Worm (Caenorhabditis elegans) whole organism, mixed stage, embryonic: ENCODE results near the gene F02C9.2.

Experiments
- M03D4.4 ChIP-seq: sonication (generic microtip); optimal IDR thresholded peaks from 2 replicates; lab custom pipeline; 2017; ENCODE audit warnings: mild to moderate bottlenecking, missing genetic modification characterization, missing compliant biosample characterization
- bed-3 ChIP-seq: fragments of 200-800 bp; sonication (Bioruptor generic); optimal IDR thresholded peaks from 3 replicates; lab custom pipeline; 2018; ENCODE audit warnings: mild to moderate bottlenecking, missing genetic modification characterization, moderate library complexity, missing compliant biosample characterization
- blmp-1 ChIP-seq: fragments of 150-350 bp; optimal IDR thresholded peaks from 2 replicates; lab custom pipeline; 2014; ENCODE audit warnings: missing biosample characterization, missing genetic modification characterization
- ceh-39 ChIP-seq: fragments of 150-350 bp; optimal IDR thresholded peaks from 2 replicates; lab custom pipeline; 2014; ENCODE audit warnings: missing biosample characterization, missing genetic modification characterization
- ceh-43 ChIP-seq: fragments of 200-800 bp; sonication (Bioruptor generic); optimal IDR thresholded peaks from 2 replicates; lab custom pipeline; 2018; ENCODE audit warnings: mild to moderate bottlenecking, missing genetic modification characterization, moderate library complexity, missing compliant biosample characterization
- ceh-83 ChIP-seq: fragments of 200-800 bp; sonication (Bioruptor generic); optimal IDR thresholded peaks from 2 replicates; lab custom pipeline; 2018; ENCODE audit warnings: mild to moderate bottlenecking, missing genetic modification characterization, missing compliant biosample characterization
- ces-1 ChIP-seq: fragments of 150-350 bp; optimal IDR thresholded peaks from 2 replicates; lab custom pipeline; 2014; ENCODE audit warnings: missing biosample characterization, missing genetic modification reagents, missing genetic modification characterization
- drap-1 ChIP-seq: fragments of 200-800 bp; sonication (Bioruptor generic); optimal IDR thresholded peaks from 3 replicates; lab custom pipeline; 2018; ENCODE audit warnings: mild to moderate bottlenecking, missing genetic modification characterization, missing compliant biosample characterization
- elt-1 ChIP-seq: sonication (generic microtip); optimal IDR thresholded peaks from 2 replicates; lab custom pipeline; 2017; ENCODE audit warnings: missing genetic modification characterization, mild to moderate bottlenecking, missing compliant biosample characterization, antibody characterized with exemption, moderate library complexity, borderline replicate concordance; ENCODE audit not compliant: insufficient read depth
- elt-3 ChIP-seq: fragments of 150-350 bp; optimal IDR thresholded peaks from 2 replicates; lab custom pipeline; 2014; ENCODE audit warnings: missing biosample characterization, missing genetic modification characterization
- flh-1 ChIP-seq: fragments of 200-800 bp; sonication (Bioruptor generic); optimal IDR thresholded peaks from 2 replicates; lab custom pipeline; 2018; ENCODE audit warnings: mild to moderate bottlenecking, missing genetic modification characterization, moderate library complexity, missing compliant biosample characterization
- ham-2 ChIP-seq: fragments of 200-800 bp; sonication (Bioruptor generic); optimal IDR thresholded peaks from 2 replicates; lab custom pipeline; 2018; ENCODE audit warnings: mild to moderate bottlenecking, missing genetic modification characterization, missing compliant biosample characterization
- hlh-1 ChIP-seq: fragments of 150-350 bp; optimal IDR thresholded peaks from 2 replicates; lab custom pipeline; 2014; ENCODE audit warnings: missing biosample characterization, missing genetic modification reagents, missing genetic modification characterization
- lin-13 ChIP-seq: fragments of 150-350 bp; optimal IDR thresholded peaks from 2 replicates; lab custom pipeline; 2014; ENCODE audit warnings: missing biosample characterization, missing genetic modification characterization
- lin-32 ChIP-seq: fragments of 200-800 bp; sonication (Bioruptor generic); optimal IDR thresholded peaks from 2 replicates; lab custom pipeline; 2018; ENCODE audit warnings: mild to moderate bottlenecking, missing genetic modification characterization, missing compliant biosample characterization
- mab-5 ChIP-seq: fragments of 150-350 bp; optimal IDR thresholded peaks from 2 replicates; lab custom pipeline; 2014; ENCODE audit warnings: missing biosample characterization, missing genetic modification characterization
- mep-1 ChIP-seq: fragments of 150-350 bp; optimal IDR thresholded peaks from 2 replicates; lab custom pipeline; 2017; ENCODE audit warnings: missing biosample characterization, missing genetic modification reagents, missing genetic modification characterization, inconsistent platforms
- mls-2 ChIP-seq: sonication (generic microtip); optimal IDR thresholded peaks from 2 replicates; lab custom pipeline; 2016; ENCODE audit warnings: mild to moderate bottlenecking, missing genetic modification characterization, moderate library complexity, missing compliant biosample characterization
- nhr-12 ChIP-seq: fragments of 150-350 bp; optimal IDR thresholded peaks from 2 replicates; lab custom pipeline; 2014; ENCODE audit warnings: missing biosample characterization, missing genetic modification characterization
- nhr-2 ChIP-seq: fragments of 150-350 bp; optimal IDR thresholded peaks from 2 replicates; lab custom pipeline; 2014; ENCODE audit warnings: missing biosample characterization, missing genetic modification characterization
- nhr-28 ChIP-seq: fragments of 150-350 bp; optimal IDR thresholded peaks from 2 replicates; lab custom pipeline; 2014; ENCODE audit warnings: missing biosample characterization, missing genetic modification characterization
- nhr-76 ChIP-seq: sonication (generic microtip); optimal IDR thresholded peaks from 2 replicates; lab custom pipeline; 2017; ENCODE audit warnings: missing biosample characterization, missing genetic modification characterization
- pha-4 ChIP-seq: fragments of 150-350 bp; optimal IDR thresholded peaks from 2 replicates; lab custom pipeline; 2018; ENCODE audit warnings: missing biosample characterization, missing genetic modification reagents, missing genetic modification characterization
- snpc-4 ChIP-seq: fragments of 150-350 bp; optimal IDR thresholded peaks from 2 replicates; lab custom pipeline; 2014; ENCODE audit warnings: missing biosample characterization, missing genetic modification characterization
- sptf-1 ChIP-seq: sonication (generic microtip); optimal IDR thresholded peaks from 2 replicates; lab custom pipeline; 2017; ENCODE audit warnings: mild to moderate bottlenecking, missing genetic modification characterization, moderate library complexity, missing compliant biosample characterization
- tbx-8 ChIP-seq: fragments of 200-800 bp; sonication (Bioruptor generic); optimal IDR thresholded peaks from 2 replicates; lab custom pipeline; 2018; ENCODE audit warnings: mild to moderate bottlenecking, missing genetic modification characterization, moderate library complexity, missing compliant biosample characterization
- unc-120 ChIP-seq: sonication (generic microtip); optimal IDR thresholded peaks from 2 replicates; lab custom pipeline; 2017; ENCODE audit warnings: missing genetic modification characterization, missing compliant biosample characterization; ENCODE audit not compliant: poor library complexity, severe bottlenecking
- unc-39 ChIP-seq: fragments of 150-350 bp; optimal IDR thresholded peaks from 2 replicates; lab custom pipeline; 2014; ENCODE audit warnings: missing biosample characterization, missing genetic modification characterization
- unc-62 ChIP-seq: fragments of 150-350 bp; optimal IDR thresholded peaks from 2 replicates; lab custom pipeline; 2014; ENCODE audit warnings: missing biosample characterization, missing genetic modification reagents, missing genetic modification characterization
- zip-8 ChIP-seq: fragments of 150-350 bp; optimal IDR thresholded peaks from 2 replicates; lab custom pipeline; 2014; ENCODE audit warnings: missing biosample characterization, missing genetic modification characterization
- ztf-11 ChIP-seq: fragments of 150-350 bp; optimal IDR thresholded peaks from 2 replicates; lab custom pipeline; 2014; ENCODE audit warnings: missing biosample characterization, missing genetic modification characterization

Gene F02C9.2

ce11 chrV:3163143-3163542 is 29.6 kb downstream of the F02C9.2 start:
- TF ChIP-seq nhr-12 (no peak), mep-1 (tag; lab: Kevin White, UChicago) (no peak), nhr-2 (no peak), unc-62 (GFP tag; lab: Kevin White, UChicago) (no peak)

- TF ChIP-seq nhr-2 (no peak), lin-32 (GFP tag; lab: Kevin White, UChicago) (no peak), tbx-8 (GFP tag; lab: Kevin White, UChicago) (no peak), snpc-4 (tag; lab: Kevin White, UChicago) (no peak), M03D4.4 (tag; lab: Kevin White, UChicago) (no peak), ceh-43 (no peak), nhr-76 (tag; lab: Kevin White, UChicago) (no peak), zip-8 (tag; lab: Kevin White, UChicago) (no peak), mab-5 (tag; lab: Kevin White, UChicago) (no peak), drap-1 (no peak), nhr-28 (tag; lab: Kevin White, UChicago) (no peak), bed-3 (GFP tag; lab: Kevin White, UChicago) (no peak), ceh-83 (no peak)
These were observed 31.9 kb downstream of the F02C9.2 start, which contains the start of gene C36C5.14 for ce11 chrV:3165438-3165837. Gene C36C5.14 (minus strand): TSS chrV:3165538.

ce11 chrV:3166260-3166659 is 32.8 kb downstream of the F02C9.2 start, which contains the start of gene C36C5.4:
Gene C36C5.4 (plus strand): TSS chrV:3166560.
- no peak for TF ChIP-seq elt-1
- no peak for TF ChIP-seq mls-2 (tag; lab: Kevin White, UChicago)
- TF ChIP-seq hlh-1 (tag; lab: Kevin White, UChicago), result no peak
- no peak for TF ChIP-seq nhr-12
- no peak for TF ChIP-seq ceh-39 (tag; lab: Kevin White, UChicago)
- no peak for TF ChIP-seq pha-4 (tag; lab: Kevin White, UChicago)
- TF ChIP-seq ham-2, result no peak

- TF ChIP-seq unc-120 (no peak), hlh-1 (tag; lab: Kevin White, UChicago) (no peak), elt-3 (tag; lab: Kevin White, UChicago) (no peak), mls-2 (tag; lab: Kevin White, UChicago) (no peak), lin-32 (GFP tag; lab: Kevin White, UChicago) (no peak), ham-2 (no peak), ztf-11 (tag; lab: Kevin White, UChicago) (no peak), ceh-83 (no peak), ceh-39 (tag; lab: Kevin White, UChicago) (no peak), sptf-1 (no peak), nhr-28 (tag; lab: Kevin White, UChicago) (no peak), unc-62 (GFP tag; lab: Kevin White, UChicago) (no peak), elt-1 (no peak), M03D4.4 (tag; lab: Kevin White, UChicago) (no peak), pha-4 (tag; lab: Kevin White, UChicago) (no peak), flh-1 (GFP tag; lab: Kevin White, UChicago) (no peak)
These were observed 35.1 kb downstream of the F02C9.2 start, which contains the start of gene C36C5.15 for ce11 chrV:3168650-3169049. Gene C36C5.15 (minus strand): TSS chrV:3168750.

- TF ChIP-seq pha-4 (tag; lab: Kevin White, UChicago) (no peak), bed-3 (GFP tag; lab: Kevin White, UChicago) (no peak), lin-13 (tag; lab: Kevin White, UChicago) (no peak), ces-1 (GFP tag; lab: Kevin White, UChicago) (no peak), nhr-12 (no peak), drap-1 (no peak), unc-39 (no peak), hlh-1 (tag; lab: Kevin White, UChicago) (no peak), blmp-1 (tag; lab: Kevin White, UChicago) (no peak), mep-1 (tag; lab: Kevin White, UChicago) (no peak)
These were observed 36.3 kb downstream of the F02C9.2 start, which contains the start of gene srbc-6 for ce11 chrV:3169838-3170237. Gene srbc-6 (plus strand): TSS chrV:3170138.
